Fruit fly (Drosophila melanogaster): Measurements from ENCODE around the gene indra.

The indra gene

dm6 chr3L:1295693-1296092, 46.5 kb downstream of the indra start, which contains the start of gene Rabex-5 (continued):
- TF ChIP-seq Chrac-16 (GFP tag; optimal IDR thresholded peaks at IDR 0.05): peak; percentile 3
- TF ChIP-seq Hey (tag; optimal IDR thresholded peaks at IDR 0.05): no peak
- TF ChIP-seq Lhr (GFP tag; optimal IDR thresholded peaks at IDR 0.05): peak; percentile 94
- TF ChIP-seq CG2116 (GFP tag; optimal IDR thresholded peaks at IDR 0.05): peak; percentile 50
- no peak for TF ChIP-seq CG9797 (GFP tag; optimal IDR thresholded peaks at IDR 0.05)
- no peak for TF ChIP-seq dimm (GFP tag; IDR thresholded peaks at IDR 0.05)
- no peak for TF ChIP-seq CG2199 (GFP tag; IDR thresholded peaks at IDR 0.05)
- TF ChIP-seq zen2 (GFP tag; IDR thresholded peaks at IDR 0.05; ENCODE audit: partially characterized antibody): peak; percentile 39; the same call in 1 of the 3 replicates
- peak; percentile 82; the same call in 1 of the 2 replicates for TF ChIP-seq inv (GFP tag; IDR thresholded peaks at IDR 0.05; ENCODE audit: partially characterized antibody)
- no peak for TF ChIP-seq MTF-1 (GFP tag; optimal IDR thresholded peaks at IDR 0.05; ENCODE audit: borderline replicate concordance)
- no peak for TF ChIP-seq CG9817 (tag; optimal IDR thresholded peaks at IDR 0.05)
- TF ChIP-seq CG4424 (GFP tag; optimal IDR thresholded peaks at IDR 0.05): peak; percentile 19
- no peak for TF ChIP-seq jing (GFP tag; optimal IDR thresholded peaks at IDR 0.05)
- no peak for TF ChIP-seq ash1 (GFP tag; optimal IDR thresholded peaks at IDR 0.05)
- no peak for TF ChIP-seq Dip2 (GFP tag; IDR thresholded peaks at IDR 0.05)
- TF ChIP-seq CG2875 (GFP tag; optimal IDR thresholded peaks at IDR 0.05): no peak
- TF ChIP-seq Side (GFP tag; optimal IDR thresholded peaks at IDR 0.05): no peak
- no peak for TF ChIP-seq CG12942 (GFP tag; optimal IDR thresholded peaks at IDR 0.05)
- peak; percentile 88 for TF ChIP-seq row (GFP tag; IDR thresholded peaks at IDR 0.05)
- TF ChIP-seq C15 (GFP tag; IDR thresholded peaks at IDR 0.05): no peak
- TF ChIP-seq CG7271 (tag; optimal IDR thresholded peaks at IDR 0.05): no peak
- TF ChIP-seq Rx (GFP tag; IDR thresholded peaks at IDR 0.05): no peak
- no peak for TF ChIP-seq onecut (GFP tag; IDR thresholded peaks at IDR 0.05)
- 0 out of 4 replicates have a peak, but pooled peaks have one; percentile 15 for TF ChIP-seq chinmo (GFP tag; IDR thresholded peaks at IDR 0.05; ENCODE audit: partially characterized antibody)
- peak; percentile 9 for TF ChIP-seq nom (GFP tag; optimal IDR thresholded peaks at IDR 0.05)
- peak; percentile 73 for TF ChIP-seq CG1603 (tag; optimal IDR thresholded peaks at IDR 0.05)
- TF ChIP-seq HLH4C (GFP tag; IDR thresholded peaks at IDR 0.05; ENCODE audit: partially characterized antibody): peak; percentile 73
- no peak for TF ChIP-seq CG7928 (GFP tag; optimal IDR thresholded peaks at IDR 0.05)
- peak; percentile 45 for TF ChIP-seq CG12155 (GFP tag; optimal IDR thresholded peaks at IDR 0.05)
- TF ChIP-seq CG1792 (GFP tag; optimal IDR thresholded peaks at IDR 0.05): peak; percentile 8
- TF ChIP-seq CG8765 (GFP tag; IDR thresholded peaks at IDR 0.05): no peak
- TF ChIP-seq wek (GFP tag; optimal IDR thresholded peaks at IDR 0.05): no peak
- no peak for TF ChIP-seq sc (optimal IDR thresholded peaks at IDR 0.05)
- TF ChIP-seq sc (GFP tag; optimal IDR thresholded peaks at IDR 0.05): no peak
- no peak for TF ChIP-seq btn (GFP tag; optimal IDR thresholded peaks at IDR 0.05)
- TF ChIP-seq Sry-β (GFP tag; optimal IDR thresholded peaks at IDR 0.05): peak; percentile 74
- no peak for TF ChIP-seq CG6854 (GFP tag; optimal IDR thresholded peaks at IDR 0.05)
- TF ChIP-seq Awh (GFP tag; IDR thresholded peaks at IDR 0.05): no peak
- TF ChIP-seq CHES-1-like (GFP tag; optimal IDR thresholded peaks at IDR 0.05): peak; percentile 67
- TF ChIP-seq gt (GFP tag; IDR thresholded peaks at IDR 0.05): no peak
- no peak for TF ChIP-seq bowl (GFP tag; IDR thresholded peaks at IDR 0.05)
- peak; percentile 39 for TF ChIP-seq CG2712 (tag; optimal IDR thresholded peaks at IDR 0.05)
- TF ChIP-seq CG14667 (GFP tag; IDR thresholded peaks at IDR 0.05): no peak
- TF ChIP-seq CG34376 (GFP tag; optimal IDR thresholded peaks at IDR 0.05): peak; percentile 34
- TF ChIP-seq MESR4 (GFP tag; optimal IDR thresholded peaks at IDR 0.05): peak; percentile 79
- no peak for TF ChIP-seq CG13123 (GFP tag; optimal IDR thresholded peaks at IDR 0.05)
- TF ChIP-seq fd3F (GFP tag; optimal IDR thresholded peaks at IDR 0.05): no peak
- TF ChIP-seq dan (GFP tag; IDR thresholded peaks at IDR 0.05): no peak
- no peak for TF ChIP-seq lov (optimal IDR thresholded peaks at IDR 0.05)
- TF ChIP-seq lov (GFP tag; IDR thresholded peaks at IDR 0.05): no peak
- TF ChIP-seq tll (GFP tag; optimal IDR thresholded peaks at IDR 0.05): no peak

All from whole organism, embryonic.